Worm (Caenorhabditis elegans) whole organism, L4 larva: ENCODE data around the gene scl-6.
A peak's percentile ranks its signal among the peaks of the same experiment; 100 is the strongest.

ENCODE experiments used
- D1046.2 ChIP-seq: fragments of 200-800 bp; sonication (Bioruptor generic); IDR thresholded peaks from 2 replicates; pipeline ENCODE4 v1.3.6; 2022; ENCODE audit warnings: missing genetic modification characterization, missing compliant biosample characterization
- F10B5.3 ChIP-seq: sonication (generic microtip); optimal IDR thresholded peaks from 2 replicates; lab custom pipeline; 2016; ENCODE audit warnings: mild to moderate bottlenecking, missing genetic modification characterization, missing compliant biosample characterization
- T20F7.1 ChIP-seq: fragments of 200-800 bp; sonication (Bioruptor generic); optimal IDR thresholded peaks from 2 replicates; lab custom pipeline; 2018; ENCODE audit warnings: mild to moderate bottlenecking, missing genetic modification characterization, missing compliant biosample characterization
- Y5F2A.4 ChIP-seq: fragments of 200-800 bp; sonication (Bioruptor generic); optimal IDR thresholded peaks from 2 replicates; lab custom pipeline; 2018; ENCODE audit warnings: mild to moderate bottlenecking, missing genetic modification characterization, missing compliant biosample characterization
- Y75B8A.6 ChIP-seq: fragments of 200-800 bp; sonication (Bioruptor generic); IDR thresholded peaks from 2 replicates; pipeline ENCODE4 v1.3.6; 2022; ENCODE audit warnings: missing genetic modification reagents, missing genetic modification characterization, missing compliant biosample characterization
- ama-1 ChIP-seq: fragments of 150-350 bp; optimal IDR thresholded peaks from 2 replicates; lab custom pipeline; 2014; ENCODE audit warnings: inconsistent platforms, mixed read lengths
- arid-1 ChIP-seq: fragments of 200-800 bp; sonication (Bioruptor generic); conservative IDR thresholded peaks from 2 replicates; pipeline ENCODE4 v1.3.6; 2022; ENCODE audit warnings: missing genetic modification reagents, missing genetic modification characterization, missing compliant biosample characterization
- ceh-28 ChIP-seq: fragments of 150-350 bp; optimal IDR thresholded peaks from 2 replicates; lab custom pipeline; 2014; ENCODE audit warnings: missing biosample characterization, missing genetic modification reagents, missing genetic modification characterization
- ceh-44 ChIP-seq: fragments of 200-800 bp; sonication (Bioruptor generic); IDR thresholded peaks from 2 replicates; pipeline ENCODE4 v1.3.6; 2022; ENCODE audit warnings: missing genetic modification reagents, missing genetic modification characterization, missing compliant biosample characterization
- ces-1 ChIP-seq: fragments of 150-350 bp; sonication (generic microtip); optimal IDR thresholded peaks from 4 replicates; lab custom pipeline; 2014; ENCODE audit warnings: missing biosample characterization, missing genetic modification reagents, missing genetic modification characterization
- cey-2 ChIP-seq: sonication (generic microtip); optimal IDR thresholded peaks from 3 replicates; lab custom pipeline; 2017; ENCODE audit warnings: missing genetic modification characterization, mild to moderate bottlenecking, missing compliant biosample characterization, antibody characterized with exemption, borderline replicate concordance; ENCODE audit not compliant: insufficient read depth
- dmd-6 ChIP-seq: fragments of 200-800 bp; sonication (Bioruptor generic); IDR thresholded peaks from 2 replicates; pipeline ENCODE4 v1.3.6; 2022; ENCODE audit warnings: missing genetic modification reagents, missing genetic modification characterization, missing compliant biosample characterization
- dve-1 ChIP-seq: sonication (generic microtip); optimal IDR thresholded peaks from 2 replicates; lab custom pipeline; 2017; ENCODE audit warnings: antibody characterized with exemption, mild to moderate bottlenecking, missing genetic modification characterization, missing compliant biosample characterization; ENCODE audit not compliant: insufficient read depth
- gei-8 ChIP-seq: fragments of 200-800 bp; sonication (Bioruptor generic); optimal IDR thresholded peaks from 2 replicates; lab custom pipeline; 2018; ENCODE audit warnings: mild to moderate bottlenecking, missing genetic modification characterization, missing compliant biosample characterization
- hlh-30 ChIP-seq: sonication (generic microtip); optimal IDR thresholded peaks from 2 replicates; lab custom pipeline; 2017; ENCODE audit warnings: antibody characterized with exemption, mild to moderate bottlenecking, missing genetic modification characterization, missing compliant biosample characterization; ENCODE audit not compliant: insufficient read depth
- hmg-1.1 ChIP-seq: fragments of 200-800 bp; sonication (Bioruptor generic); IDR thresholded peaks from 2 replicates; pipeline ENCODE4 v1.3.6; 2022; ENCODE audit warnings: missing genetic modification reagents, missing genetic modification characterization, missing compliant biosample characterization
- jun-1 ChIP-seq: fragments of 150-350 bp; optimal IDR thresholded peaks from 2 replicates; lab custom pipeline; 2014; ENCODE audit warnings: missing biosample characterization, missing genetic modification reagents, missing genetic modification characterization
- lin-29 ChIP-seq: fragments of 200-800 bp; sonication (Bioruptor generic); IDR thresholded peaks from 2 replicates; pipeline ENCODE4 v1.3.6; 2022; ENCODE audit warnings: missing genetic modification reagents, missing genetic modification characterization, missing compliant biosample characterization
- lin-38 ChIP-seq: fragments of 200-800 bp; sonication (Bioruptor generic); IDR thresholded peaks from 2 replicates; pipeline ENCODE4 v1.3.6; 2022; ENCODE audit warnings: missing genetic modification reagents, missing genetic modification characterization, missing compliant biosample characterization
- mdt-29 ChIP-seq: fragments of 200-800 bp; sonication (Bioruptor generic); IDR thresholded peaks from 2 replicates; pipeline ENCODE4 v1.3.6; 2022; ENCODE audit warnings: missing genetic modification reagents, missing genetic modification characterization, missing compliant biosample characterization
- mes-2 ChIP-seq: sonication (generic microtip); optimal IDR thresholded peaks from 2 replicates; lab custom pipeline; 2016; ENCODE audit warnings: missing genotype, mild to moderate bottlenecking, missing genetic modification characterization, missing compliant biosample characterization; ENCODE audit not compliant: poor library complexity, severe bottlenecking
- nhr-11 ChIP-seq: fragments of 150-350 bp; optimal IDR thresholded peaks from 2 replicates; lab custom pipeline; 2014; ENCODE audit warnings: missing biosample characterization, missing genetic modification characterization
- nhr-25 ChIP-seq: sonication (generic microtip); optimal IDR thresholded peaks from 2 replicates; lab custom pipeline; 2017; ENCODE audit warnings: missing genetic modification characterization, mild to moderate bottlenecking, missing compliant biosample characterization, antibody characterized with exemption, moderate library complexity, borderline replicate concordance; ENCODE audit not compliant: insufficient read depth
- nhr-6 ChIP-seq: fragments of 150-350 bp; optimal IDR thresholded peaks from 2 replicates; lab custom pipeline; 2014; ENCODE audit warnings: missing biosample characterization, missing genetic modification characterization
- nhr-77 ChIP-seq: fragments of 150-350 bp; optimal IDR thresholded peaks from 2 replicates; lab custom pipeline; 2014; ENCODE audit warnings: missing biosample characterization, missing genetic modification characterization
- pha-4 ChIP-seq, 2 experiments: fragments of 150-350 bp in 1 of 2; fragments of 200-800 bp in 1 of 2; sonication (Bioruptor generic) in 1 of 2; IDR thresholded peaks in 1 of 2; optimal IDR thresholded peaks in 1 of 2; 2 replicates each; pipeline versions ENCODE4 v1.3.6 to Lab custom; 2014 to 2022; ENCODE audit warnings: missing genetic modification characterization in 2 of 2, missing genetic modification reagents in 2 of 2, missing biosample characterization in 1 of 2, missing compliant biosample characterization in 1 of 2
- skn-1 ChIP-seq: fragments of 150-350 bp; optimal IDR thresholded peaks from 2 replicates; lab custom pipeline; 2014; ENCODE audit warnings: missing biosample characterization, missing genetic modification characterization
- snpc-1.2 ChIP-seq: fragments of 200-800 bp; sonication (Bioruptor generic); IDR thresholded peaks from 2 replicates; pipeline ENCODE4 v1.3.6; 2022; ENCODE audit warnings: missing genetic modification reagents, missing genetic modification characterization, missing compliant biosample characterization
- spr-3 ChIP-seq: fragments of 200-800 bp; sonication (Bioruptor generic); optimal IDR thresholded peaks from 2 replicates; lab custom pipeline; 2018; ENCODE audit warnings: mild to moderate bottlenecking, missing genetic modification characterization, missing compliant biosample characterization
- unc-130 ChIP-seq: sonication (generic microtip); optimal IDR thresholded peaks from 2 replicates; lab custom pipeline; 2016; ENCODE audit warnings: missing genetic modification reagents, missing genetic modification characterization, missing compliant biosample characterization
- unc-39 ChIP-seq: sonication (generic microtip); optimal IDR thresholded peaks from 2 replicates; lab custom pipeline; 2017; ENCODE audit warnings: missing biosample characterization, missing genetic modification characterization
- vab-7 ChIP-seq: fragments of 200-800 bp; sonication (Bioruptor generic); IDR thresholded peaks from 2 replicates; pipeline ENCODE4 v1.3.6; 2022; ENCODE audit warnings: missing genetic modification reagents, missing genetic modification characterization, missing compliant biosample characterization
- zag-1 ChIP-seq: fragments of 150-350 bp; optimal IDR thresholded peaks from 2 replicates; lab custom pipeline; 2014; ENCODE audit warnings: missing biosample characterization, missing genetic modification characterization
- zfp-2 ChIP-seq: sonication (generic microtip); optimal IDR thresholded peaks from 2 replicates; lab custom pipeline; 2016; ENCODE audit warnings: mild to moderate bottlenecking, missing genetic modification characterization, missing compliant biosample characterization

Gene scl-6

ce11 chrIV:13098652-13099051 lies 30.1 kb downstream of the scl-6 start, which contains the start of the genes dli-1, tin-9.2 and exos-4.1 (continued):
- no peak for TF ChIP-seq jun-1 (tag; lab: Kevin White, UChicago)
- TF ChIP-seq ces-1 (GFP tag; lab: Kevin White, UChicago), result peak; percentile 3
- TF ChIP-seq dmd-6, result no peak
- TF ChIP-seq ceh-28, result no peak
- TF ChIP-seq mdt-29, result no peak

DNA sequence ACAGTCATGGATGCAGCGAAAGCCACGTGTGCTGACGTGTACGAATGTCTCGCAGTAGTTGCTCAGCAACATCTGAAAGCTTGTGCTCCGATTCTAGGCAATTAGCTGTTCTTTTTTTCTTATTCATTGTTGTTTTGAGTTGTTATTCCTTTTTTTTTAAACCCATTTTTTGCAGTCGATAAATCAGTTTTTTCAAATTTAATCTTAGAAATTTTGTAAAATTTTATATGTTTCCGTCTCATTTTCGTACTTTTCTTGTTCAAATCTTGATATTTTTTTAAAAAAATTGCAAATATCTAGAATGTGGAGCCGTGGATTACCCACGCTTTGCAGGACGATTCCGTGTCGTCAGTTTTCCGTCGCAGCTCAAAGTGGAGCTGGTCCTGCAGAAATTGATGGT lies 31.9 kb downstream of the scl-6 start, which contains the start of gene fask-1:
TSS of gene fask-1 (plus strand) at position 301 of the 400 bp plus-strand sequence.
- TF ChIP-seq snpc-1.2 (GFP tag; lab: Robert Waterston, UW) (no peak), lin-38 (GFP tag; lab: Robert Waterston, UW) (0 out of 2 replicates have a peak, but pooled peaks have one; percentile 39)

DNA sequence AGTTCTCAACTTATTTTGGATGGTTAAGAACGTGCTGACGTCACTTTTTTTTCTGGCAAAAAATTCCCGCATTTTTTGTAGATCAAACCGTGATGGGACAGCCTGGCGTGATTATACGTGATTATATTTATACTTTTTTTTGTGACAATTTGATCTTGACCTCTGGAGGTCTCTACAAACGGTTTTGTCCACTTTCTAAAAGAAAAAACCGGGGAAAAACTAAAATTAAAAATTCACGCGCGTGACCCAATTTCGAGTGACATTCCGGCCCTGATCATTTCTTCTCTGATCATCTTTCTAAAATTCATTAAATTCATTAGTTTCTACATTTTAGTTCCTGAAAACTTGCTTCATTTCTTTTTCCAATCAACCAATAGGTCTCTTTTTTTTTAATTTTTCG lies 36.3 kb downstream of the scl-6 start, which contains the start of gene rde-11:
TSS of gene rde-11 (plus strand) at position 301 of the 400 bp plus-strand sequence.
- TF ChIP-seq spr-3 (GFP tag; lab: Kevin White, UChicago), result no peak
- no peak for TF ChIP-seq zag-1 (tag; lab: Kevin White, UChicago)
- no peak for TF ChIP-seq Y75B8A.6 (GFP tag; lab: Robert Waterston, UW)
- no peak for TF ChIP-seq unc-39 (tag; lab: Kevin White, UChicago)
- no peak for TF ChIP-seq nhr-25 (tag; lab: Kevin White, UChicago)
- no peak for TF ChIP-seq pha-4 (GFP tag; IDR thresholded peaks at IDR 0.05; lab: Robert Waterston, UW)
- TF ChIP-seq pha-4 (tag; optimal IDR thresholded peaks at IDR 0.05; lab: Kevin White, UChicago), result no peak
- TF ChIP-seq unc-130, result no peak
- no peak for TF ChIP-seq ceh-44 (GFP tag; lab: Robert Waterston, UW)
- no peak for TF ChIP-seq T20F7.1 (GFP tag; lab: Kevin White, UChicago)
- no peak for TF ChIP-seq Y5F2A.4 (GFP tag; lab: Kevin White, UChicago)
- no peak for TF ChIP-seq nhr-77
- TF ChIP-seq nhr-6 (tag; lab: Kevin White, UChicago), result no peak
- TF ChIP-seq ama-1 (lab: Kevin White, UChicago), result no peak
- no peak for TF ChIP-seq F10B5.3 (tag; lab: Kevin White, UChicago)
- no peak for TF ChIP-seq hlh-30 (tag; lab: Kevin White, UChicago)
- TF ChIP-seq arid-1, result no peak
- no peak for TF ChIP-seq mes-2
- no peak for TF ChIP-seq cey-2 (tag; lab: Kevin White, UChicago)
- TF ChIP-seq skn-1 (tag; lab: Kevin White, UChicago), result no peak
- no peak for TF ChIP-seq zfp-2

- TF ChIP-seq D1046.2, result no peak
- no peak for TF ChIP-seq nhr-11
- no peak for TF ChIP-seq hmg-1.1 (GFP tag; lab: Robert Waterston, UW)
- no peak for TF ChIP-seq lin-29 (GFP tag; lab: Robert Waterston, UW)
- no peak for TF ChIP-seq nhr-6 (tag; lab: Kevin White, UChicago)
- TF ChIP-seq gei-8 (GFP tag; lab: Kevin White, UChicago), result no peak
- no peak for TF ChIP-seq ces-1 (GFP tag; lab: Kevin White, UChicago)
- no peak for TF ChIP-seq dve-1 (tag; lab: Kevin White, UChicago)
- TF ChIP-seq vab-7 (GFP tag; lab: Robert Waterston, UW), result no peak
Measured at ce11 chrIV:13107359-13107758, 38.8 kb downstream of the scl-6 start, which contains the start of gene B0564.2. B0564.2 (plus strand) TSS chrIV:13107659.
